Fruit fly (Drosophila melanogaster) whole organism: ENCODE data around the gene CG43896.

Source experiments
- CG8478 ChIP-seq: fragments of >200 bp; optimal IDR thresholded peaks from 2 replicates; lab custom pipeline; 2018; ENCODE audit warnings: inconsistent platforms
- Dll ChIP-seq: fragments of >200 bp; optimal IDR thresholded peaks from 2 replicates; lab custom pipeline; 2017
- EcR ChIP-seq, 2 experiments: fragments of >200 bp; optimal IDR thresholded peaks; 2 replicates each; lab custom pipeline; 2017; ENCODE audit warnings: missing biosample characterization in 2 of 2, missing genetic modification characterization in 2 of 2, missing genetic modification reagents in 2 of 2
- pan ChIP-seq: fragments of >200 bp; optimal IDR thresholded peaks from 2 replicates; lab custom pipeline; 2017
- psq ChIP-seq: fragments of >200 bp; optimal IDR thresholded peaks from 2 replicates; lab custom pipeline; 2017
- usp ChIP-seq: fragments of >200 bp; optimal IDR thresholded peaks from 2 replicates; lab custom pipeline; 2017; ENCODE audit warnings: missing biosample characterization, missing genetic modification characterization, mixed read lengths

DNA sequence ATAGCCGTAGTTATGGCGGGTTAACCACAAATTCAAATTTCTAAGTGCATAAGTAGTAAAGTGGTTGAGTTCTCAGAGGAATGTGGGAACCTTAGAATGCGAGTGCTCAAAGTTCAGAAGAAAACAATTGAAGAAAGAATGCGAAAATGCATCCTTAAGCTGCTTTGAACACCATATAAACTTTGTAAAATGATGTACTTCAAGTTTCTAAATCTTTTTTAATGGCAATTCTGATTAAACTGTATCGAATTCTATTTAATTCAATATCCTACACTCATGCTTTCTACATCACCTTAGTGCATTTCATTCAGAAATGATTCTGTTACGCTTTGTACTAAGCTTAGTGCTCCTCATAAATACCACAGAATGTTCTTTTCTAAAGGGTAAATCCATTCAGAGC lies 56.3 kb downstream of the CG43896 start, which contains the start of gene CG43993:
- TF ChIP-seq pan (lab: Kevin White, UChicago): no peak
- no peak for TF ChIP-seq CG8478 (lab: Kevin White, UChicago)
- TF ChIP-seq psq (lab: Kevin White, UChicago): no peak
- TF ChIP-seq usp (GFP tag; lab: Kevin White, UChicago): no peak
- no peak for TF ChIP-seq EcR (GFP tag; optimal IDR thresholded peaks at IDR 0.05; lab: Kevin White, UChicago)
- no peak for TF ChIP-seq Dll
